Worm (Caenorhabditis elegans): ENCODE results near the gene cal-5.

Gene cal-5

DNA sequence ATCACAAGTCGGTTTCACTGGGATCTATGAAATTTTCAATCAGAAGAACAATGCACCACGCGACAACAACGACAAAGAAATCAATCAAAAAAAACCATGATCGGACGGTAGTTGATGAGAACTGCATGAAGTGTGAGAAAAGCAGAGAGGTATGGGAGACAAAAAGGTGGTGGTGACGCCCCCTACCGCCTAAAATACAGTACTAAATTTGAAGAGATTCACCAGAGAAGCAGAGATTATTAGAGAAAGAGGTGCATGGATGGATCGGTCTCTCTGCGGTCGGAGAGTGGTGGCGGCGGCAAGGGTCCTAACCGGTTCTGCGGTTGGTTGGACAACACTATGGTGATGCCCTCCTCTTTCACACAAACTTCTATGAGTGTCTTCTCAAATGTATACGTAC is 41.5 kb upstream of the cal-5 start (continued):
- TF ChIP-seq egl-27 (tag; optimal IDR thresholded peaks at IDR 0.05) (no peak), nhr-12 (tag; optimal IDR thresholded peaks at IDR 0.05) (no peak), nhr-76 (tag; optimal IDR thresholded peaks at IDR 0.05) (no peak)

DNA sequence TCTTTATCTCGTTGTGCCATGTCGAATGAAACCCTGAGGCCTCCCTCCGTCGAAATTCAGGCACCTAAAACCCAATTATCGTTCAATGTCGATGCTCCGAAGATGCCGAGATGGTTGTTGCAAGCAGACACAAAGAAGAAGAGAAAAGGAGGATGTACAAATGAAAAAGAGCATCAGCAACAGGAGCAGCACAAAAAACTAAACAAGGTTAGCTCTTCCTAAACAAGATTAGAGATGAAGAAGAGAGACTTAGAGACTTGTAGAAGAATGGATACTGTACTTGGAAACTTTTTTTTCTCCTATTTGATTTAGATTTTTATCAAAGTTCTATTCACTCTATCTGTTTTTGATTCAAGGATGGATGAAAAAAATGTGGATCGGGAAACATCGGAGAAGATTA is 39.8 kb upstream of the cal-5 start:
- no peak for TF ChIP-seq unc-39 (tag; optimal IDR thresholded peaks at IDR 0.05)
- TF ChIP-seq fkh-10 (GFP tag; optimal IDR thresholded peaks at IDR 0.05) = peak; percentile 85

- TF ChIP-seq R02D3.7 (tag; optimal IDR thresholded peaks at IDR 0.05) = no peak
- TF ChIP-seq elt-1 (tag; optimal IDR thresholded peaks at IDR 0.05) = no peak
- peak; percentile 43 for TF ChIP-seq nhr-25 (tag; optimal IDR thresholded peaks at IDR 0.05)
- peak; percentile 28 for TF ChIP-seq nfya-1 (tag; optimal IDR thresholded peaks at IDR 0.05; ENCODE audit: insufficient read depth)
- peak; percentile 48 for TF ChIP-seq nhr-23 (tag; optimal IDR thresholded peaks at IDR 0.05)
- TF ChIP-seq pha-4 (tag; optimal IDR thresholded peaks at IDR 0.05) = peak; percentile 46
- peak; percentile 15 for TF ChIP-seq ama-1 (optimal IDR thresholded peaks at IDR 0.05)
- TF ChIP-seq ceh-28 (tag; optimal IDR thresholded peaks at IDR 0.05) = peak; percentile 28
Observed at ce11 chrX:5116816-5117459, 39.2 kb upstream of the cal-5 start, which contains the start of gene apl-1. Gene apl-1 (minus strand): TSS chrX:5116866.

ce11 chrX:5116180-5116579 is 38.4 kb upstream of the cal-5 start:
- TF ChIP-seq ama-1 (optimal IDR thresholded peaks at IDR 0.05) (peak; percentile 31), egl-27 (tag; optimal IDR thresholded peaks at IDR 0.05) (no peak), daf-12 (tag; optimal IDR thresholded peaks at IDR 0.05) (no peak), R02D3.7 (tag; optimal IDR thresholded peaks at IDR 0.05) (no peak), pqm-1 (tag; optimal IDR thresholded peaks at IDR 0.05) (no peak), lsy-12 (tag; optimal IDR thresholded peaks at IDR 0.05) (no peak), nhr-23 (tag; optimal IDR thresholded peaks at IDR 0.05) (no peak)

- peak; percentile 29 for TF ChIP-seq lin-39 (tag; optimal IDR thresholded peaks at IDR 0.05)
- TF ChIP-seq nfya-1 (tag; optimal IDR thresholded peaks at IDR 0.05; ENCODE audit: insufficient read depth) = no peak
- TF ChIP-seq ama-1 (optimal IDR thresholded peaks at IDR 0.05) = no peak
- no peak for TF ChIP-seq skn-1 (tag; optimal IDR thresholded peaks at IDR 0.05)
- TF ChIP-seq pqm-1 (tag; optimal IDR thresholded peaks at IDR 0.05) = no peak
- no peak for TF ChIP-seq ceh-82 (tag; optimal IDR thresholded peaks at IDR 0.05)
Observed at ce11 chrX:5115511-5115910, 37.8 kb upstream of the cal-5 start.

ce11 chrX:5111894-5112293 is 34.1 kb upstream of the cal-5 start:
- TF ChIP-seq R02D3.7 (tag; optimal IDR thresholded peaks at IDR 0.05) (no peak), pha-4 (tag; optimal IDR thresholded peaks at IDR 0.05) (no peak), nhr-77 (tag; optimal IDR thresholded peaks at IDR 0.05) (no peak), fos-1 (tag; optimal IDR thresholded peaks at IDR 0.05) (no peak), skn-1 (tag; optimal IDR thresholded peaks at IDR 0.05) (no peak), nhr-43 (tag; optimal IDR thresholded peaks at IDR 0.05; ENCODE audit: poor library complexity, severe bottlenecking) (no peak), nhr-12 (tag; optimal IDR thresholded peaks at IDR 0.05) (no peak)

DNA sequence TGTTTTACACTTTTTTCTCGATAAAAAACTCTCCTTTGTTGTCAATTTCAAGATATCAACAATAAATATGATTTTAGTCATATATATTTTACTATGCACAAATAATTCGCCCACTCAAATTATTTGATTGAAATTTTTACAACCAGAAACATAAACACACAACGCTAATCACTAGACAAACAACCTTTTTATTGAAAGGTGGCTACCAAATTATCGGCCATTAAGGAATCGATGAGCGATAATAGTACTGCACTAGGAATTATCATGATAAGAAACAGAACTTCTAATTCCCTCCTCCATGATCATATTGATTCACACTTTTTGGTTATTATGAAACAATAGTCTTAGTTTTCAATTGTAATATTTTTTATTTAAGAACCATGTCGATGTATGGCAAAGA is 31.4 kb upstream of the cal-5 start, which contains the start of gene C42D8.1:
Gene C42D8.1, plus strand, starts transcription at position 377 of the 400 bp plus-strand sequence.
- TF ChIP-seq elt-2 (tag; optimal IDR thresholded peaks at IDR 0.05) (peak; percentile 84), nhr-28 (tag; optimal IDR thresholded peaks at IDR 0.05) (no peak), pha-4 (tag; optimal IDR thresholded peaks at IDR 0.05) (peak; percentile 35), pqm-1 (tag; optimal IDR thresholded peaks at IDR 0.05) (peak; percentile 89), lin-15B (tag; optimal IDR thresholded peaks at IDR 0.05) (no peak), ceh-9 (tag; optimal IDR thresholded peaks at IDR 0.05) (no peak), sea-2 (GFP tag; optimal IDR thresholded peaks at IDR 0.05) (no peak)

DNA sequence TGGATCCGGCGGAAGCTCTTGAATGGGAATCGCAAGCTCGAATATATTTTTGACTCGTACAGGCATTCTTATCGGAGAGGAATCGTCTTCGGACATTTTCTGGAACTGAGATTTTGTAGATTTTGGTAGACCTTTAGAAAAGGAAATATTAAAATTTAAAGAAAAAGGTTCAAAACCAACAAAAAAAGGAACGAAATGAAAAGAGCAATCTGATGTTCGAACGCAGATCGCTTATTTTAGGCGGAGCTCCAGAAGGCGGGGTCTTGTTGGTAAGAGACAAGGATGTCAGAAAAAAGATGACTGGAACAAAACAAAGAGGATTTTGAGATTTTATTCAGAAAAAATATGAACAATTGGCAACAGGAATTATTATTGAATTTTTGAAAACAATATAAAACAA is 29.2 kb upstream of the cal-5 start, which contains the start of gene C42D8.9:
Gene C42D8.9, minus strand, starts transcription at position 101 of the 400 bp plus-strand sequence.
- no peak for TF ChIP-seq nhr-237 (tag; optimal IDR thresholded peaks at IDR 0.05)
- TF ChIP-seq elt-2 (tag; optimal IDR thresholded peaks at IDR 0.05) = no peak
- no peak for TF ChIP-seq nhr-28 (tag; optimal IDR thresholded peaks at IDR 0.05)
- no peak for TF ChIP-seq mdl-1 (tag; optimal IDR thresholded peaks at IDR 0.05)
- TF ChIP-seq egl-27 (tag; optimal IDR thresholded peaks at IDR 0.05) = no peak

Measured in whole organism, L3 larva.